Fruit fly (Drosophila melanogaster): Measurements from ENCODE around the gene CG3769.

CG3769 gene

dm6 chr2L:9430992-9431602 lies 4.1 kb upstream of the CG3769 start, which contains the start of the genes FucTB and scat (continued):
- TF ChIP-seq Stat92E (GFP tag; optimal IDR thresholded peaks at IDR 0.05) (no peak), phol (tag; optimal IDR thresholded peaks at IDR 0.05) (peak; percentile 98), run (tag; optimal IDR thresholded peaks at IDR 0.05) (peak; percentile 38), CG12942 (GFP tag; optimal IDR thresholded peaks at IDR 0.05) (peak; percentile 93), Dip3 (GFP tag; optimal IDR thresholded peaks at IDR 0.05) (peak; percentile 71), tna (GFP tag; IDR thresholded peaks at IDR 0.05; ENCODE audit: partially characterized antibody) (no peak), Xbp1 (GFP tag; optimal IDR thresholded peaks at IDR 0.05) (peak; percentile 96), dm (GFP tag; optimal IDR thresholded peaks at IDR 0.05) (peak; percentile 43), Oaz (GFP tag; IDR thresholded peaks at IDR 0.05) (peak; percentile 82), bcd (GFP tag; optimal IDR thresholded peaks at IDR 0.05) (peak; percentile 95), D19B (GFP tag; optimal IDR thresholded peaks at IDR 0.05) (peak; percentile 80), pfk (GFP tag; optimal IDR thresholded peaks at IDR 0.05) (peak; percentile 11), Jarid2 (GFP tag; optimal IDR thresholded peaks at IDR 0.05) (peak; percentile 5), CG12391 (tag; optimal IDR thresholded peaks at IDR 0.05) (peak; percentile 97), CG4424 (GFP tag; optimal IDR thresholded peaks at IDR 0.05) (peak; percentile 91), slou (GFP tag; optimal IDR thresholded peaks at IDR 0.05) (peak; percentile 88), nmo (GFP tag; optimal IDR thresholded peaks at IDR 0.05) (peak; percentile 98), Blimp-1 (GFP tag; optimal IDR thresholded peaks at IDR 0.05) (peak; percentile 89), Sin3A (optimal IDR thresholded peaks at IDR 0.05) (peak; percentile 7), ase (GFP tag; IDR thresholded peaks at IDR 0.05) (peak; percentile 82), nerfin-1 (tag; optimal IDR thresholded peaks at IDR 0.05) (peak; percentile 86), slbo (GFP tag; IDR thresholded peaks at IDR 0.05) (peak; percentile 96), CG15514 (GFP tag; optimal IDR thresholded peaks at IDR 0.05) (peak; percentile 78), ash1 (GFP tag; optimal IDR thresholded peaks at IDR 0.05) (no peak), Abd-B (GFP tag; optimal IDR thresholded peaks at IDR 0.05) (peak; percentile 95), CG17359 (tag; optimal IDR thresholded peaks at IDR 0.05) (peak; percentile 78), CG7745 (tag; optimal IDR thresholded peaks at IDR 0.05) (no peak), HLH4C (GFP tag; IDR thresholded peaks at IDR 0.05; ENCODE audit: partially characterized antibody) (peak; percentile 61; the same call in 2 of the 3 replicates), pb (GFP tag; optimal IDR thresholded peaks at IDR 0.05) (no peak), CG7987 (GFP tag; optimal IDR thresholded peaks at IDR 0.05) (peak; percentile 60), CG18011 (GFP tag; optimal IDR thresholded peaks at IDR 0.05) (peak; percentile 67), disco-r (GFP tag; optimal IDR thresholded peaks at IDR 0.05) (no peak), mld (GFP tag; IDR thresholded peaks at IDR 0.05; ENCODE audit: partially characterized antibody) (no peak), fd64A (GFP tag; optimal IDR thresholded peaks at IDR 0.05) (no peak), tll (GFP tag; optimal IDR thresholded peaks at IDR 0.05) (peak in 1 of 2 experiments; percentile 18), amos (GFP tag; IDR thresholded peaks at IDR 0.05; ENCODE audit: partially characterized antibody) (0 out of 2 replicates have a peak, but pooled peaks have one; percentile 4), ewg (GFP tag; optimal IDR thresholded peaks at IDR 0.05) (peak; percentile 88), cato (GFP tag; optimal IDR thresholded peaks at IDR 0.05; ENCODE audit: borderline replicate concordance) (peak; percentile 81), Meics (GFP tag; optimal IDR thresholded peaks at IDR 0.05) (peak; percentile 91), pzg (GFP tag; optimal IDR thresholded peaks at IDR 0.05) (peak; percentile 22), CG13424 (tag; optimal IDR thresholded peaks at IDR 0.05) (peak; percentile 97), twi (tag; optimal IDR thresholded peaks at IDR 0.05) (peak; percentile 92), CG18599 (GFP tag; optimal IDR thresholded peaks at IDR 0.05) (peak; percentile 90), CG9727 (GFP tag; optimal IDR thresholded peaks at IDR 0.05) (peak; percentile 96), zen (tag; optimal IDR thresholded peaks at IDR 0.05) (peak; percentile 96), Rx (GFP tag; IDR thresholded peaks at IDR 0.05) (peak; percentile 76), HLHmδ (GFP tag; optimal IDR thresholded peaks at IDR 0.05) (no peak)
